Fruit fly (Drosophila melanogaster): ENCODE measurements around the gene CG34279.

DNA sequence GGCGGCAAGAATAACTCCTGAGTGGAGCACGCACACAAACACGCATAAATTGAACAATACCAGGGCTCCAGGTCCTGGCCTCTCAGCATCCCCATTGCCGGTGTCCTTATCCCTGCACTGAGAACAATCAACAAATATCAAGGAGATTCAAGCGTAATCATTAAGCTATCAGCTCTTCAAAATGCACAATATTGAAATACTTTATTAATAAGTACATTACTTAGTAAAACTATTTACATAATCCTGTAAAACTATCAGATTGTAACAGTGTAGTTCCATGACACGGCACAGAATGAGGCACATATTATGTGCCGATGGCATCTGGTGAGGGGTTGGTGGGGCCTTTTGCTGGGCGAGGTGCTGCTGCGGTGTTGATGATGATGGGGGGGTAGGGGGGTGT lies 32.0 kb downstream of the CG34279 start:
- TF ChIP-seq CG12768 (GFP tag; optimal IDR thresholded peaks at IDR 0.05) (no peak), Crg-1 (GFP tag; optimal IDR thresholded peaks at IDR 0.05) (no peak), pad (GFP tag; optimal IDR thresholded peaks at IDR 0.05) (no peak), kay (GFP tag; ENCODE audit: borderline replicate concordance) (no peak), CG33017 (tag; optimal IDR thresholded peaks at IDR 0.05) (no peak), Clk (GFP tag; optimal IDR thresholded peaks at IDR 0.05) (no peak), toe (GFP tag; optimal IDR thresholded peaks at IDR 0.05) (no peak), cnc (optimal IDR thresholded peaks at IDR 0.05) (no peak), Hr96 (GFP tag; optimal IDR thresholded peaks at IDR 0.05) (no peak), bab1 (GFP tag; optimal IDR thresholded peaks at IDR 0.05) (no peak), CG1620 (GFP tag; optimal IDR thresholded peaks at IDR 0.05) (no peak), CG11617 (GFP tag; optimal IDR thresholded peaks at IDR 0.05) (no peak), cic (GFP tag; optimal IDR thresholded peaks at IDR 0.05) (no peak)
